Worm (Caenorhabditis elegans) whole organism, mixed stage, embryonic: ENCODE results near the gene Y67D8C.22.
"Not testable (repeated sequence)": the region's sequence is repeated elsewhere in the genome, so short reads cannot be mapped to it uniquely, and the experiment has no call there.

Source experiments
- blmp-1 ChIP-seq: fragments of 150-350 bp; optimal IDR thresholded peaks from 2 replicates; lab custom pipeline; 2014; ENCODE audit warnings: missing biosample characterization, missing genetic modification characterization
- ceh-83 ChIP-seq: fragments of 200-800 bp; sonication (Bioruptor generic); optimal IDR thresholded peaks from 2 replicates; lab custom pipeline; 2018; ENCODE audit warnings: mild to moderate bottlenecking, missing genetic modification characterization, missing compliant biosample characterization
- elt-1 ChIP-seq: sonication (generic microtip); optimal IDR thresholded peaks from 2 replicates; lab custom pipeline; 2017; ENCODE audit warnings: missing genetic modification characterization, mild to moderate bottlenecking, missing compliant biosample characterization, antibody characterized with exemption, moderate library complexity, borderline replicate concordance; ENCODE audit not compliant: insufficient read depth
- elt-3 ChIP-seq: fragments of 150-350 bp; optimal IDR thresholded peaks from 2 replicates; lab custom pipeline; 2014; ENCODE audit warnings: missing biosample characterization, missing genetic modification characterization
- lin-13 ChIP-seq: fragments of 150-350 bp; optimal IDR thresholded peaks from 2 replicates; lab custom pipeline; 2014; ENCODE audit warnings: missing biosample characterization, missing genetic modification characterization
- lsy-2 ChIP-seq: fragments of 150-350 bp; optimal IDR thresholded peaks from 2 replicates; lab custom pipeline; 2014; ENCODE audit warnings: missing biosample characterization, missing genetic modification characterization
- nhr-76 ChIP-seq: sonication (generic microtip); optimal IDR thresholded peaks from 2 replicates; lab custom pipeline; 2017; ENCODE audit warnings: missing biosample characterization, missing genetic modification characterization
- pha-4 ChIP-seq: fragments of 150-350 bp; optimal IDR thresholded peaks from 2 replicates; lab custom pipeline; 2018; ENCODE audit warnings: missing biosample characterization, missing genetic modification reagents, missing genetic modification characterization
- unc-39 ChIP-seq: fragments of 150-350 bp; optimal IDR thresholded peaks from 2 replicates; lab custom pipeline; 2014; ENCODE audit warnings: missing biosample characterization, missing genetic modification characterization

ce11 chrIV:3050054-3050990, 25.8 kb downstream of the Y67D8C.22 start, which contains the start of gene eel-1:
- not testable (repeated sequence) for TF ChIP-seq blmp-1, nhr-76, elt-3, elt-1, unc-39 (tag; lab: Kevin White, UChicago)
- TF ChIP-seq ceh-83 (GFP tag; lab: Kevin White, UChicago): peak; percentile 75
- TF ChIP-seq lin-13 (tag; lab: Kevin White, UChicago): peak; percentile 95
- TF ChIP-seq lsy-2 (tag; lab: Kevin White, UChicago): peak; percentile 95
- peak; percentile 78 for TF ChIP-seq pha-4 (tag; lab: Kevin White, UChicago)
